Worm (Caenorhabditis elegans) whole organism, late embryonic: ENCODE data around the gene C50F4.1.
A peak's percentile ranks its signal among the peaks of the same experiment; 100 is the strongest.

Experiments
- C38D4.7 ChIP-seq: fragments of 200-800 bp; sonication (Bioruptor generic); optimal IDR thresholded peaks from 2 replicates; lab custom pipeline; 2018; ENCODE audit warnings: mild to moderate bottlenecking, missing genetic modification characterization, moderate library complexity, missing compliant biosample characterization
- K02D7.2 ChIP-seq: sonication (generic microtip); optimal IDR thresholded peaks from 2 replicates; lab custom pipeline; 2017; ENCODE audit warnings: mild to moderate bottlenecking, missing genetic modification characterization, missing compliant biosample characterization
- K09A11.1 ChIP-seq: sonication (generic microtip); optimal IDR thresholded peaks from 2 replicates; lab custom pipeline; 2017; ENCODE audit warnings: antibody characterized with exemption, mild to moderate bottlenecking, missing genetic modification characterization, missing compliant biosample characterization; ENCODE audit not compliant: insufficient read depth
- T23F11.4 ChIP-seq: fragments of 200-800 bp; sonication (Bioruptor generic); optimal IDR thresholded peaks from 2 replicates; lab custom pipeline; 2018; ENCODE audit warnings: mild to moderate bottlenecking, missing genetic modification characterization, missing compliant biosample characterization
- Y22D7AL.16 ChIP-seq: sonication (generic microtip); optimal IDR thresholded peaks from 2 replicates; lab custom pipeline; 2016; ENCODE audit warnings: missing genetic modification characterization, missing compliant biosample characterization
- ahr-1 ChIP-seq: sonication (generic microtip); optimal IDR thresholded peaks from 2 replicates; lab custom pipeline; 2016; ENCODE audit warnings: missing genetic modification characterization, missing compliant biosample characterization
- ceh-18 ChIP-seq: sonication (generic microtip); optimal IDR thresholded peaks from 2 replicates; lab custom pipeline; 2016; ENCODE audit warnings: missing genetic modification characterization, missing compliant biosample characterization
- ceh-19 ChIP-seq: fragments of 200-800 bp; sonication (Bioruptor generic); optimal IDR thresholded peaks from 2 replicates; lab custom pipeline; 2018; ENCODE audit warnings: mild to moderate bottlenecking, missing genetic modification characterization, missing compliant biosample characterization
- ceh-24 ChIP-seq: sonication (generic microtip); optimal IDR thresholded peaks from 2 replicates; lab custom pipeline; 2016; ENCODE audit warnings: mild to moderate bottlenecking, missing genetic modification characterization, missing compliant biosample characterization
- ceh-30 ChIP-seq: fragments of 150-350 bp; optimal IDR thresholded peaks from 2 replicates; lab custom pipeline; 2014; ENCODE audit warnings: missing biosample characterization, missing genetic modification characterization
- ceh-9 ChIP-seq: sonication (generic microtip); optimal IDR thresholded peaks from 2 replicates; lab custom pipeline; 2016; ENCODE audit warnings: mild to moderate bottlenecking, missing genetic modification characterization, inconsistent platforms, missing compliant biosample characterization
- elt-2 ChIP-seq: sonication (generic microtip); optimal IDR thresholded peaks from 2 replicates; lab custom pipeline; 2016; ENCODE audit warnings: missing genetic modification reagents, missing genetic modification characterization, missing compliant biosample characterization
- elt-4 ChIP-seq: sonication (generic microtip); optimal IDR thresholded peaks from 2 replicates; lab custom pipeline; 2016; ENCODE audit warnings: missing genetic modification characterization, missing compliant biosample characterization
- eyg-1 ChIP-seq: sonication (generic microtip); optimal IDR thresholded peaks from 2 replicates; lab custom pipeline; 2016; ENCODE audit warnings: missing genotype, missing genetic modification characterization, missing compliant biosample characterization
- fax-1 ChIP-seq: sonication (generic microtip); optimal IDR thresholded peaks from 2 replicates; lab custom pipeline; 2016; ENCODE audit warnings: missing genotype, missing genetic modification characterization, missing compliant biosample characterization
- fkh-10 ChIP-seq: fragments of 150-350 bp; optimal IDR thresholded peaks from 2 replicates; lab custom pipeline; 2014; ENCODE audit warnings: missing biosample characterization, missing genetic modification reagents, missing genetic modification characterization
- gmeb-2 ChIP-seq: sonication (generic microtip); optimal IDR thresholded peaks from 2 replicates; lab custom pipeline; 2016; ENCODE audit warnings: missing genetic modification characterization, inconsistent platforms, missing compliant biosample characterization
- hlh-13 ChIP-seq: fragments of 200-800 bp; sonication (Bioruptor generic); optimal IDR thresholded peaks from 2 replicates; lab custom pipeline; 2018; ENCODE audit warnings: mild to moderate bottlenecking, missing genetic modification characterization, missing compliant biosample characterization
- hlh-15 ChIP-seq: sonication (generic microtip); optimal IDR thresholded peaks from 2 replicates; lab custom pipeline; 2016; ENCODE audit warnings: missing genetic modification characterization, missing compliant biosample characterization
- hlh-30 ChIP-seq: sonication (generic microtip); optimal IDR thresholded peaks from 2 replicates; lab custom pipeline; 2017; ENCODE audit warnings: antibody characterized with exemption, missing genetic modification characterization, missing compliant biosample characterization; ENCODE audit not compliant: insufficient read depth
- hlh-6 ChIP-seq: sonication (generic microtip); optimal IDR thresholded peaks from 2 replicates; lab custom pipeline; 2016; ENCODE audit warnings: missing genotype, missing genetic modification characterization, missing compliant biosample characterization
- hlh-8 ChIP-seq: sonication (generic microtip); optimal IDR thresholded peaks from 2 replicates; lab custom pipeline; 2016; ENCODE audit warnings: missing genotype, missing genetic modification characterization, missing compliant biosample characterization
- nfya-1 ChIP-seq: sonication (generic microtip); optimal IDR thresholded peaks from 2 replicates; lab custom pipeline; 2017; ENCODE audit warnings: missing genetic modification characterization, mild to moderate bottlenecking, missing compliant biosample characterization, antibody characterized with exemption, moderate library complexity
- nhr-232 ChIP-seq: sonication (generic microtip); optimal IDR thresholded peaks from 2 replicates; lab custom pipeline; 2016; ENCODE audit warnings: missing genetic modification characterization, missing compliant biosample characterization
- odd-2 ChIP-seq: sonication (generic microtip); optimal IDR thresholded peaks from 2 replicates; lab custom pipeline; 2017; ENCODE audit warnings: antibody characterized with exemption, mild to moderate bottlenecking, missing genetic modification characterization, missing compliant biosample characterization
- pag-3 ChIP-seq: sonication (generic microtip); optimal IDR thresholded peaks from 2 replicates; lab custom pipeline; 2016; ENCODE audit warnings: missing compliant biosample characterization, missing genetic modification characterization, borderline replicate concordance
- pat-9 ChIP-seq: fragments of 200-800 bp; sonication (Bioruptor generic); optimal IDR thresholded peaks from 2 replicates; lab custom pipeline; 2018; ENCODE audit warnings: mild to moderate bottlenecking, missing genetic modification characterization, moderate library complexity, missing compliant biosample characterization
- pax-1 ChIP-seq: fragments of 150-350 bp; optimal IDR thresholded peaks from 2 replicates; lab custom pipeline; 2014; ENCODE audit warnings: missing biosample characterization, missing genetic modification characterization
- pha-2 ChIP-seq: sonication (generic microtip); optimal IDR thresholded peaks from 2 replicates; lab custom pipeline; 2017; ENCODE audit warnings: mild to moderate bottlenecking, missing genetic modification characterization, missing compliant biosample characterization
- pha-4 ChIP-seq: fragments of 150-350 bp; optimal IDR thresholded peaks from 2 replicates; lab custom pipeline; 2018; ENCODE audit warnings: missing biosample characterization, missing genetic modification reagents, missing genetic modification characterization
- pqm-1 ChIP-seq: sonication (generic microtip); optimal IDR thresholded peaks from 2 replicates; lab custom pipeline; 2016; ENCODE audit warnings: missing genetic modification characterization, missing compliant biosample characterization
- ref-2 ChIP-seq: sonication (generic microtip); optimal IDR thresholded peaks from 2 replicates; lab custom pipeline; 2016; ENCODE audit warnings: missing genetic modification characterization, missing compliant biosample characterization
- rnt-1 ChIP-seq: sonication (generic microtip); optimal IDR thresholded peaks from 2 replicates; lab custom pipeline; 2016; ENCODE audit warnings: missing genetic modification characterization, missing compliant biosample characterization
- syd-9 ChIP-seq: sonication (generic microtip); optimal IDR thresholded peaks from 2 replicates; lab custom pipeline; 2016; ENCODE audit warnings: mild to moderate bottlenecking, missing genetic modification characterization, moderate library complexity, missing compliant biosample characterization
- ttx-3 ChIP-seq: sonication (generic microtip); optimal IDR thresholded peaks from 2 replicates; lab custom pipeline; 2016; ENCODE audit warnings: missing genetic modification reagents, missing genetic modification characterization, missing compliant biosample characterization
- unc-3 ChIP-seq, 2 experiments: fragments of 200-800 bp in 1 of 2; sonication (Bioruptor generic) in 1 of 2; sonication (generic microtip) in 1 of 2; conservative IDR thresholded peaks in 1 of 2; optimal IDR thresholded peaks in 1 of 2; 2 replicates each; pipeline versions ENCODE4 v1.3.6 to Lab custom; 2016 to 2022; ENCODE audit warnings: missing compliant biosample characterization in 2 of 2, missing genetic modification characterization in 2 of 2, missing genetic modification reagents in 1 of 2
- unc-55 ChIP-seq: sonication (generic microtip); optimal IDR thresholded peaks from 2 replicates; lab custom pipeline; 2017; ENCODE audit warnings: missing biosample characterization, missing genetic modification reagents, missing genetic modification characterization
- unc-86 ChIP-seq: sonication (generic microtip); optimal IDR thresholded peaks from 2 replicates; lab custom pipeline; 2016; ENCODE audit warnings: missing genetic modification characterization, missing compliant biosample characterization

The C50F4.1 gene

ce11 chrV:9503152-9503817, 23.3 kb upstream of the C50F4.1 start (continued):
- TF ChIP-seq syd-9 (tag; lab: Kevin White, UChicago) (peak; percentile 88), Y22D7AL.16 (tag; lab: Kevin White, UChicago) (peak; percentile 76), unc-3 (GFP tag; conservative IDR thresholded peaks at IDR 0.05; lab: Robert Waterston, UW) (peak; percentile 87), unc-3 (tag; optimal IDR thresholded peaks at IDR 0.05; lab: Kevin White, UChicago) (peak; percentile 86), hlh-8 (tag; lab: Kevin White, UChicago) (peak; percentile 59), T23F11.4 (GFP tag; lab: Kevin White, UChicago) (peak; percentile 90), ceh-24 (peak; percentile 62), hlh-13 (GFP tag; lab: Kevin White, UChicago) (peak; percentile 90), pax-1 (tag; lab: Kevin White, UChicago) (no peak), odd-2 (tag; lab: Kevin White, UChicago) (peak; percentile 39), hlh-6 (tag; lab: Kevin White, UChicago) (peak; percentile 94), nhr-232 (tag; lab: Kevin White, UChicago) (peak; percentile 82), fkh-10 (peak; percentile 62), K02D7.2 (tag; lab: Kevin White, UChicago) (peak; percentile 85), ref-2 (tag; lab: Kevin White, UChicago) (peak; percentile 78), rnt-1 (tag; lab: Kevin White, UChicago) (peak; percentile 66), ceh-19 (GFP tag; lab: Kevin White, UChicago) (peak; percentile 90), nfya-1 (tag; lab: Kevin White, UChicago) (peak; percentile 59), pha-4 (no peak), C38D4.7 (GFP tag; lab: Kevin White, UChicago) (peak; percentile 83), gmeb-2 (tag; lab: Kevin White, UChicago) (peak; percentile 92), pag-3 (peak; percentile 11), ahr-1 (tag; lab: Kevin White, UChicago) (peak; percentile 49), ceh-18 (tag; lab: Kevin White, UChicago) (peak; percentile 74), fax-1 (tag; lab: Kevin White, UChicago) (peak; percentile 72), unc-86 (peak; percentile 88)

DNA sequence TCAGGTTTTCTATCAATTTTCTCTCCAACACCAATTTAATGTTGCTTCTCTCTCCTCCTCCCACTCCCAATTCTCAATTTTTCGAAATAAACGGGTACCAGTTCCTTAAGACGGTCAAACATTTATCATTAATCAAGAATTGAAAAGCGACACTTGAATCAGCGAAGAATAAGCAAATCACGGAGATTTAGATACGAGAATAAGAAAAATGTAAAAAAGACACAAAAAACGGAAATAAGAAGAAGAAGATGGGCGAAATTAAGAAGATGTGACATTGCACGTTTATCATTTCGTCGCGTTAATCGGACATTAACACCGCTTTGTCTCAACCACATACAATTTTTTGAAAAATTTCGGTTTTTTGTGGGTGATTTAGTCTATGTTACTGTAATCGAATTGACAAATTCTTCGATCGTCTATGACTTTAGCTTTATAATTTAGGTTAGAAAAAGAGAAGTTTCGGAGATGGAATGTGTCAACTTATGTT, 22.1 kb upstream of the C50F4.1 start, which contains the start of gene haao-1:
TSS of gene haao-1 (plus strand) at position 437 of the 487 bp plus-strand sequence.
- TF ChIP-seq hlh-30 (tag; lab: Kevin White, UChicago): no peak
- TF ChIP-seq unc-55: no peak
- TF ChIP-seq ttx-3 (tag; lab: Kevin White, UChicago): no peak
- no peak for TF ChIP-seq elt-4 (tag; lab: Kevin White, UChicago)
- no peak for TF ChIP-seq eyg-1 (tag; lab: Kevin White, UChicago)
- no peak for TF ChIP-seq ref-2 (tag; lab: Kevin White, UChicago)
- TF ChIP-seq K09A11.1: no peak
- TF ChIP-seq pax-1 (tag; lab: Kevin White, UChicago): no peak
- TF ChIP-seq nhr-232 (tag; lab: Kevin White, UChicago): no peak
- TF ChIP-seq pqm-1 (tag; lab: Kevin White, UChicago): no peak
- TF ChIP-seq pha-2 (tag; lab: Kevin White, UChicago): no peak
- TF ChIP-seq odd-2 (tag; lab: Kevin White, UChicago): no peak
- no peak for TF ChIP-seq pat-9 (tag; lab: Kevin White, UChicago)
- no peak for TF ChIP-seq hlh-6 (tag; lab: Kevin White, UChicago)
- no peak for TF ChIP-seq ceh-30 (tag; lab: Kevin White, UChicago)
- no peak for TF ChIP-seq hlh-15 (tag; lab: Kevin White, UChicago)
- TF ChIP-seq, all 69 proteins: peak for 0

DNA sequence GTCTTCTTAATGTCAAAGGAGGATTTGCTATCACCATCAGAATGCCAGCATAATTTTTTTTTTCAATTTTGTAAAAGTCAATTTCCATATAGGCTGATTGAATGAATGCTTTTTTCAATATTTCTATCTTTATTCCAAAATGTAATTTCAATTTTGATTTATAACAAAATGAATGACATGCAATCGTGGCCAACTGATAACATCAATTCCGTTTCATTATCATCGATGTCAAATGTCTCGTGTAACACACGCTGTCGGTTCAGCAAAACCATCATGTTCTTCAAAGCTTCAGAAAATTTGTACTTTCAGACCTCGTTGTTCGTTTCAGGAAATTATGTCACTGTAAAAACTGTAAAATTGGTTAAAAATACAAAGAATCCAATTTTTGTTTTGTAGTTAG, 19.7 kb upstream of the C50F4.1 start:
- peak; percentile 1 for TF ChIP-seq elt-2 (tag; lab: Kevin White, UChicago)
- no peak for TF ChIP-seq ceh-9 (tag; lab: Kevin White, UChicago)
